Worm (Caenorhabditis elegans): ENCODE results near the gene C55A6.4.

Gene C55A6.4

ce11 chrV:11500980-11501379, 16.7 kb downstream of the C55A6.4 start:
- TF ChIP-seq unc-39 (tag; optimal IDR thresholded peaks at IDR 0.05) (no peak), ama-1 (optimal IDR thresholded peaks at IDR 0.05) (no peak), ceh-16 (tag; optimal IDR thresholded peaks at IDR 0.05) (no peak), egl-27 (tag; optimal IDR thresholded peaks at IDR 0.05) (no peak), elt-2 (tag; optimal IDR thresholded peaks at IDR 0.05) (peak; percentile 25), nhr-76 (tag; optimal IDR thresholded peaks at IDR 0.05) (no peak), ztf-11 (tag; optimal IDR thresholded peaks at IDR 0.05) (no peak), tbx-2 (tag; optimal IDR thresholded peaks at IDR 0.05) (no peak)

- TF ChIP-seq elt-1 (tag; optimal IDR thresholded peaks at IDR 0.05) = no peak
- TF ChIP-seq lsy-12 (tag; optimal IDR thresholded peaks at IDR 0.05) = no peak
- no peak for TF ChIP-seq nhr-77 (tag; optimal IDR thresholded peaks at IDR 0.05)
- no peak for TF ChIP-seq nhr-12 (tag; optimal IDR thresholded peaks at IDR 0.05)
Measured at ce11 chrV:11499786-11500185, 17.9 kb downstream of the C55A6.4 start.

- TF ChIP-seq nhr-76 (tag; optimal IDR thresholded peaks at IDR 0.05) = no peak
Measured at ce11 chrV:11497475-11497874, 20.2 kb downstream of the C55A6.4 start.

DNA sequence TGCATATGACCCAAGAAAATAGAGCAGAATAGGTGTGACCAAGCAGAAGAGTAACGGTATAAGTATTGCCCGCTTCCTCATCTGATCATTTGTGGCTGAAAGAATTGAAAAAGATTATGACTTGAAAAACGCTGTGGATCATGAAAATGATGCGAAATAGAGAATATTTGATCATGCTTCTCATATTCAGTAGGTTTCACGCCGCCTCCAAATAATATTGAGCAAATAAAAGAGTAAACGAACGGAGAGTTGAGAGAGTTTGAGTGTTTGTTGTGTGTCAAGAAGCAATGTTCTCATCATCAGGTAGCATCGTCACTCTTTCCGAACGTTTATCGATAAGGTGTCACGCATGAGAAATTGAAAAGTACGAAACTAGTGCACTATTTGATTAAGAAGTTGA, 21.4 kb downstream of the C55A6.4 start, which contains the start of gene htrl-1:
TSS of gene htrl-1 (minus strand) at position 101 of the 400 bp plus-strand sequence.
- TF ChIP-seq pha-4 (tag; optimal IDR thresholded peaks at IDR 0.05) (peak; percentile 10), lsy-12 (tag; optimal IDR thresholded peaks at IDR 0.05) (no peak), zag-1 (tag; optimal IDR thresholded peaks at IDR 0.05) (no peak), unc-62 (GFP tag; optimal IDR thresholded peaks at IDR 0.05) (no peak)

DNA sequence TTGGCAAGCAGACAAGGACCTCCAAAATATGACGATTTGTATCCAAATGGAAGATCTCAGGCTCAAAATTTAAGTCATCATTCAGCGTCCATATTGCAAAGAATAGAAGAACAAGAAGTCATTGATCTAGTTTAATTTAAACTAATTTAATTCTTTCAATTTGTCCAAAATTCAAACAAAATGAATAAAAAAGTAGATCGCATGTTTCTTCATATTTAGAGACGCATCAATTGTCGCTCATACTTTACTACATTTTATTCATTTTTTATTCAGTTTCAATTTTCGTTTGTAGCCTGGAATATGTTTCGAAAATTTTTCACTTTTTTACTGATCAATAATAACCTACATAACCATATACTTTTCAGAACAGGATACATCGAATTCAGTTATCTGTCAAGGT, 25.2 kb downstream of the C55A6.4 start, which contains the start of gene T11F9.21:
TSS of gene T11F9.21 (plus strand) at position 301 of the 400 bp plus-strand sequence.
- no peak for TF ChIP-seq nhr-25 (tag; optimal IDR thresholded peaks at IDR 0.05)
- TF ChIP-seq nhr-23 (tag; optimal IDR thresholded peaks at IDR 0.05) = no peak
- no peak for TF ChIP-seq nhr-237 (tag; optimal IDR thresholded peaks at IDR 0.05)
- TF ChIP-seq unc-62 (GFP tag; optimal IDR thresholded peaks at IDR 0.05) = no peak
- TF ChIP-seq nhr-67 (tag; optimal IDR thresholded peaks at IDR 0.05) = no peak
- TF ChIP-seq nhr-76 (tag; optimal IDR thresholded peaks at IDR 0.05) = no peak
- no peak for TF ChIP-seq nhr-12 (tag; optimal IDR thresholded peaks at IDR 0.05)
- TF ChIP-seq fkh-10 (GFP tag; optimal IDR thresholded peaks at IDR 0.05) = no peak
- TF ChIP-seq ceh-28 (tag; optimal IDR thresholded peaks at IDR 0.05) = no peak
- no peak for TF ChIP-seq unc-39 (tag; optimal IDR thresholded peaks at IDR 0.05)

DNA sequence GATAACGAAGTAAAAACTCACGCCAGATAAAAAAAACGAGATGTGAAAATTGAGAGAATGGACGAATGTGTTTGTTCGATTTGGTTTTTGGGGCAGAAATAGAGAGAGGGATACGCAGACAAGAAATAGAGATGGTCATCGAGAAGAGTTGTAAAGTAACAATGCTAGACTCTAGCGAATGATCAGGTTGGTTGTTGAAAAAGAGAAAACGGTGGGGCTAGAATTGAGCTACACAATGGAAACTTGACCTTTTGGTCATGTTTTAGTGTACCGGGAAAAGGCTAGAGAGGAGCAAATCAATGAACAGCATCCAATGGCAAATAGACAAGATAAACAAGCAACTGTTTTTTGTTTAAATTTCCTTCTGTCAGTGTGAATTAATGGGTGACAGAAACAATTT, 27.3 kb downstream of the C55A6.4 start, which contains the start of gene dhs-19:
TSS of gene dhs-19 (minus strand) at position 101 of the 400 bp plus-strand sequence.
- TF ChIP-seq nhr-67 (tag; optimal IDR thresholded peaks at IDR 0.05) = no peak
- TF ChIP-seq ceh-9 (tag; optimal IDR thresholded peaks at IDR 0.05) = no peak
- no peak for TF ChIP-seq ZK546.5 (tag; optimal IDR thresholded peaks at IDR 0.05)
- no peak for TF ChIP-seq sea-2 (GFP tag; optimal IDR thresholded peaks at IDR 0.05)
- no peak for TF ChIP-seq snpc-4 (tag; optimal IDR thresholded peaks at IDR 0.05)
- TF ChIP-seq lin-15B (tag; optimal IDR thresholded peaks at IDR 0.05) = no peak
- TF ChIP-seq mdl-1 (tag; optimal IDR thresholded peaks at IDR 0.05) = no peak
- no peak for TF ChIP-seq nhr-237 (tag; optimal IDR thresholded peaks at IDR 0.05)

DNA sequence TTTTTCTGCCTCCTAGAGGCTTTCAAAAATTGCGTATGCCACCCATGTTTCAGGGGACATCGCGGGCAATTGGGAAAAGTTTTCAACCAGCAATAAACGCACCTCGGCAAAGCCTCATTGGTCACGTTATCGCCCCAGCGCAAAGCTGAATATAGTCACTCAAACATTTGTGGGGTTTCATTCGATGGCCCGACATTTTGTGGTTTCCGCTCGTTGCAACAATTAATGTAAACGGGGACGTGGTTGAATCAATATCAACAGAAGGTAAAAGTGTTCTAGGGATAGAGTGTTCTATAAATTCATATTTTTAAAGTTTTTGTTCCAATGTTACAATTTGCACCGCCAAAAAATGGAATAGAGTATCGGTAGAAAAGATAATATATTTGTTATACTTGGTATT, 29.4 kb downstream of the C55A6.4 start:
- no peak for TF ChIP-seq tbx-2 (tag; optimal IDR thresholded peaks at IDR 0.05)
- TF ChIP-seq sea-2 (GFP tag; optimal IDR thresholded peaks at IDR 0.05) = no peak
- no peak for TF ChIP-seq ceh-82 (tag; optimal IDR thresholded peaks at IDR 0.05)
- TF ChIP-seq jun-1 (tag; optimal IDR thresholded peaks at IDR 0.05) = no peak
- TF ChIP-seq nhr-11 (tag; optimal IDR thresholded peaks at IDR 0.05) = no peak
- no peak for TF ChIP-seq nfya-1 (tag; optimal IDR thresholded peaks at IDR 0.05; ENCODE audit: insufficient read depth)
- TF ChIP-seq nhr-28 (tag; optimal IDR thresholded peaks at IDR 0.05) = no peak
- no peak for TF ChIP-seq egl-5 (tag; optimal IDR thresholded peaks at IDR 0.05)
- TF ChIP-seq ztf-11 (tag; optimal IDR thresholded peaks at IDR 0.05) = no peak
- TF ChIP-seq pha-4 (tag; optimal IDR thresholded peaks at IDR 0.05) = no peak
- TF ChIP-seq ceh-28 (tag; optimal IDR thresholded peaks at IDR 0.05) = no peak
- no peak for TF ChIP-seq nhr-237 (tag; optimal IDR thresholded peaks at IDR 0.05)
- TF ChIP-seq egl-27 (tag; optimal IDR thresholded peaks at IDR 0.05) = no peak
- no peak for TF ChIP-seq lin-39 (tag; optimal IDR thresholded peaks at IDR 0.05)
- no peak for TF ChIP-seq unc-39 (tag; optimal IDR thresholded peaks at IDR 0.05)
